Fruit fly (Drosophila melanogaster): ENCODE results near the gene dop.

- no peak for TF ChIP-seq kay (GFP tag; ENCODE audit: borderline replicate concordance)
- no peak for TF ChIP-seq CG11617 (GFP tag; optimal IDR thresholded peaks at IDR 0.05)
- no peak for TF ChIP-seq tj (GFP tag; optimal IDR thresholded peaks at IDR 0.05)
- TF ChIP-seq CG1620 (GFP tag; optimal IDR thresholded peaks at IDR 0.05): no peak
- no peak for TF ChIP-seq Mnt (GFP tag; optimal IDR thresholded peaks at IDR 0.05)
- no peak for TF ChIP-seq CG7101 (tag; optimal IDR thresholded peaks at IDR 0.05)
- no peak for TF ChIP-seq bab1 (GFP tag; optimal IDR thresholded peaks at IDR 0.05)
- TF ChIP-seq toe (GFP tag; optimal IDR thresholded peaks at IDR 0.05): no peak
- TF ChIP-seq CG14711 (tag; optimal IDR thresholded peaks at IDR 0.05): no peak
- TF ChIP-seq pad (GFP tag; optimal IDR thresholded peaks at IDR 0.05): no peak
- TF ChIP-seq CG33017 (tag; optimal IDR thresholded peaks at IDR 0.05): no peak
Observed at dm6 chr3L:15519920-15520319, 45.9 kb upstream of the dop start.
